Fruit fly (Drosophila melanogaster): Measurements from ENCODE around the gene fax.

The fax gene

dm6 chr3L:16377768-16378764, 33.6 kb downstream of the fax start, which contains the start of gene roq (continued):
- TF ChIP-seq sug (tag; optimal IDR thresholded peaks at IDR 0.05) (peak; percentile 93), CG14710 (tag; optimal IDR thresholded peaks at IDR 0.05) (peak; percentile 57), fd102C (GFP tag; optimal IDR thresholded peaks at IDR 0.05) (no peak), H15 (GFP tag; IDR thresholded peaks at IDR 0.05) (no peak), Kr (GFP tag; optimal IDR thresholded peaks at IDR 0.05) (no peak), Oli (tag; optimal IDR thresholded peaks at IDR 0.05) (no peak), Hey (tag; optimal IDR thresholded peaks at IDR 0.05) (no peak), klu (GFP tag; IDR thresholded peaks at IDR 0.05) (no peak), fru (optimal IDR thresholded peaks at IDR 0.05) (no peak), knrl (GFP tag; IDR thresholded peaks at IDR 0.05; ENCODE audit: partially characterized antibody) (peak; percentile 50; the same call in 1 of the 3 replicates), CG9727 (GFP tag; optimal IDR thresholded peaks at IDR 0.05) (no peak), cad (GFP tag; optimal IDR thresholded peaks at IDR 0.05) (peak; percentile 3), Fer2 (tag; optimal IDR thresholded peaks at IDR 0.05) (no peak), CG17186 (GFP tag; optimal IDR thresholded peaks at IDR 0.05) (peak; percentile 67), Antp (GFP tag; optimal IDR thresholded peaks at IDR 0.05) (no peak), CG1602 (GFP tag; optimal IDR thresholded peaks at IDR 0.05) (no peak), lola (GFP tag; optimal IDR thresholded peaks at IDR 0.05) (peak in 1 of 3 experiments; percentile 88), kah (GFP tag; optimal IDR thresholded peaks at IDR 0.05) (no peak), CG8089 (GFP tag; optimal IDR thresholded peaks at IDR 0.05) (no peak), CG1647 (GFP tag; optimal IDR thresholded peaks at IDR 0.05) (no peak), zf30C (GFP tag; optimal IDR thresholded peaks at IDR 0.05) (no peak), Stat92E (GFP tag; optimal IDR thresholded peaks at IDR 0.05) (peak in 2 of 3 experiments; percentile 28 to 82), Meics (GFP tag; optimal IDR thresholded peaks at IDR 0.05) (no peak), CG31365 (tag; optimal IDR thresholded peaks at IDR 0.05) (peak; percentile 97), CG10431 (GFP tag; optimal IDR thresholded peaks at IDR 0.05) (no peak), CG14050 (GFP tag; IDR thresholded peaks at IDR 0.05) (no peak), h (optimal IDR thresholded peaks at IDR 0.05) (no peak), ftz-f1 (GFP tag; optimal IDR thresholded peaks at IDR 0.05) (no peak), mirr (GFP tag; optimal IDR thresholded peaks at IDR 0.05) (no peak), CG12104 (GFP tag; optimal IDR thresholded peaks at IDR 0.05) (no peak), Sox100B (GFP tag; optimal IDR thresholded peaks at IDR 0.05) (no peak), stc (GFP tag; IDR thresholded peaks at IDR 0.05) (no peak), gcm (GFP tag; optimal IDR thresholded peaks at IDR 0.05) (no peak), CG1529 (GFP tag; optimal IDR thresholded peaks at IDR 0.05) (no peak), CG7963 (GFP tag; IDR thresholded peaks at IDR 0.05; ENCODE audit: partially characterized antibody) (no peak; the same call in 2 of the 3 replicates), MESR4 (GFP tag; optimal IDR thresholded peaks at IDR 0.05) (peak; percentile 57), psq (GFP tag; optimal IDR thresholded peaks at IDR 0.05) (no peak), CG15011 (GFP tag; optimal IDR thresholded peaks at IDR 0.05) (no peak), CG2199 (GFP tag; IDR thresholded peaks at IDR 0.05) (no peak), CG17359 (tag; optimal IDR thresholded peaks at IDR 0.05) (no peak), Taf1 (GFP tag; IDR thresholded peaks at IDR 0.05) (no peak), CG17802 (tag; optimal IDR thresholded peaks at IDR 0.05) (no peak), CG1603 (tag; optimal IDR thresholded peaks at IDR 0.05) (peak; percentile 85), CG33557 (GFP tag; optimal IDR thresholded peaks at IDR 0.05) (peak; percentile 26), nerfin-2 (GFP tag; IDR thresholded peaks at IDR 0.05; ENCODE audit: partially characterized antibody) (peak; percentile 65; the same call in 1 of the 2 replicates), CG17361 (GFP tag; IDR thresholded peaks at IDR 0.05) (no peak), disco-r (GFP tag; optimal IDR thresholded peaks at IDR 0.05) (no peak), exex (tag; optimal IDR thresholded peaks at IDR 0.05) (peak; percentile 26)

Measured in whole organism, embryonic.